Fruit fly (Drosophila melanogaster): Measurements from ENCODE around the gene tara.
A peak's percentile ranks its signal among the peaks of the same experiment; 100 is the strongest.

The tara gene

DNA sequence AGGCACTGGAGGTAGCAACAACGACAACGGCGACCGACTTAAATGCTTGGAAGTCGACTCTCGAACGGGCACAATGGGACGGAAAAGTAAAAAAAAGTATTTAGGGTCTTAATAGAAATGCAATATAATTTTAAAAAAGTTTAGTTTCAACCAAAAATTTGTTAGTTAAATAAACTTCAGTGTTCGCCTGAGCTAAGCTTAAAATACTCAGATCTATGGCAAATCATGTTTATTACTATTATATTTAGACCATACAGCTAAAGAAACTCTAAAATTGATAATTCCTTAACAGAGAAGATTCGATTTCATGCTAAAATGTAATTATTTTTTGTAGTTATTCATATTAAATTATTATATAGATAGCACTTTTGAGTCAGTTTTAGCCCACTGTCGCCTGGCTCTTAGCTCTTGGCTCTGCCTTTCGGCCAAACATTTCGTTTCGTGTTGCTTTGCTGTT lies 28.0 kb downstream of the tara start (continued):
- TF ChIP-seq CG17385 (GFP tag; optimal IDR thresholded peaks at IDR 0.05) (peak; percentile 75), emc (GFP tag; optimal IDR thresholded peaks at IDR 0.05) (no peak), kah (GFP tag; optimal IDR thresholded peaks at IDR 0.05) (peak; percentile 51), Hand (GFP tag; optimal IDR thresholded peaks at IDR 0.05) (peak; percentile 44), jigr1 (GFP tag; IDR thresholded peaks at IDR 0.05) (no peak), gcm2 (GFP tag; optimal IDR thresholded peaks at IDR 0.05) (no peak), scrt (GFP tag; optimal IDR thresholded peaks at IDR 0.05) (peak; percentile 73), CG13296 (GFP tag; optimal IDR thresholded peaks at IDR 0.05) (peak; percentile 88), C15 (GFP tag; IDR thresholded peaks at IDR 0.05) (no peak), Vsx1 (GFP tag; optimal IDR thresholded peaks at IDR 0.05) (peak; percentile 69), twi (tag; optimal IDR thresholded peaks at IDR 0.05) (peak; percentile 56), CG3407 (GFP tag; optimal IDR thresholded peaks at IDR 0.05) (peak; percentile 51), D19A (tag; optimal IDR thresholded peaks at IDR 0.05) (peak; percentile 79), Med (GFP tag) (no peak), CG4424 (GFP tag; optimal IDR thresholded peaks at IDR 0.05) (peak; percentile 87), Hr78 (GFP tag; optimal IDR thresholded peaks at IDR 0.05) (peak in 1 of 2 experiments; percentile 38), Xbp1 (GFP tag; optimal IDR thresholded peaks at IDR 0.05) (peak; percentile 70), fd3F (GFP tag; optimal IDR thresholded peaks at IDR 0.05) (peak; percentile 57), pum (GFP tag; optimal IDR thresholded peaks at IDR 0.05) (no peak), inv (GFP tag; IDR thresholded peaks at IDR 0.05; ENCODE audit: partially characterized antibody) (no peak), CG7987 (GFP tag; optimal IDR thresholded peaks at IDR 0.05) (no peak), CoRest (tag; optimal IDR thresholded peaks at IDR 0.05) (peak; percentile 90), CG6854 (GFP tag; optimal IDR thresholded peaks at IDR 0.05) (peak; percentile 69), CG33557 (GFP tag; optimal IDR thresholded peaks at IDR 0.05) (peak; percentile 35), Sox100B (GFP tag; optimal IDR thresholded peaks at IDR 0.05) (peak; percentile 93), NFAT (GFP tag; IDR thresholded peaks at IDR 0.05) (no peak), Fer2 (tag; optimal IDR thresholded peaks at IDR 0.05) (peak; percentile 55), chm (GFP tag; IDR thresholded peaks at IDR 0.05) (no peak), CG2712 (tag; optimal IDR thresholded peaks at IDR 0.05) (peak; percentile 85), gsb-n (tag; optimal IDR thresholded peaks at IDR 0.05) (peak; percentile 50), CG12299 (tag; optimal IDR thresholded peaks at IDR 0.05) (peak; percentile 61), sens (GFP tag) (peak; percentile 89), CG15514 (GFP tag; optimal IDR thresholded peaks at IDR 0.05) (peak; percentile 61), CG30431 (GFP tag; optimal IDR thresholded peaks at IDR 0.05) (peak; percentile 35), E2f2 (GFP tag; IDR thresholded peaks at IDR 0.05) (no peak), CG12104 (GFP tag; optimal IDR thresholded peaks at IDR 0.05) (peak; percentile 75), dmrt11E (tag; optimal IDR thresholded peaks at IDR 0.05) (peak; percentile 67), CG17612 (GFP tag; IDR thresholded peaks at IDR 0.05) (no peak), CG11456 (GFP tag; IDR thresholded peaks at IDR 0.05) (no peak), D19B (GFP tag; optimal IDR thresholded peaks at IDR 0.05) (peak; percentile 66), run (tag; optimal IDR thresholded peaks at IDR 0.05) (peak; percentile 41), CG3281 (GFP tag; optimal IDR thresholded peaks at IDR 0.05) (peak; percentile 86), cwo (GFP tag; optimal IDR thresholded peaks at IDR 0.05) (peak; percentile 74), eyg (GFP tag; optimal IDR thresholded peaks at IDR 0.05) (no peak), Ssrp (tag; optimal IDR thresholded peaks at IDR 0.05) (peak; percentile 82), tna (GFP tag; IDR thresholded peaks at IDR 0.05; ENCODE audit: partially characterized antibody) (no peak), Spps (tag; optimal IDR thresholded peaks at IDR 0.05) (peak; percentile 53), schlank (tag; optimal IDR thresholded peaks at IDR 0.05) (no peak), BtbVII (GFP tag; optimal IDR thresholded peaks at IDR 0.05) (peak; percentile 86), CG10209 (GFP tag; optimal IDR thresholded peaks at IDR 0.05) (peak; percentile 82)
